Worm (Caenorhabditis elegans) whole organism, early embryonic: ENCODE measurements around the gene gcy-33.

Source experiments
- B0310.2 ChIP-seq: sonication (generic microtip); optimal IDR thresholded peaks from 2 replicates; lab custom pipeline; 2016; ENCODE audit warnings: mild to moderate bottlenecking, missing genetic modification characterization, missing compliant biosample characterization
- F13C5.2 ChIP-seq: sonication (generic microtip); optimal IDR thresholded peaks from 2 replicates; lab custom pipeline; 2017; ENCODE audit warnings: mild to moderate bottlenecking, missing genetic modification characterization, inconsistent platforms, missing compliant biosample characterization
- aly-1 ChIP-seq: sonication (generic microtip); optimal IDR thresholded peaks from 2 replicates; lab custom pipeline; 2016; ENCODE audit warnings: missing genetic modification characterization, missing compliant biosample characterization
- ama-1 ChIP-seq: fragments of 150-350 bp; optimal IDR thresholded peaks from 2 replicates; lab custom pipeline; 2014
- ets-7 ChIP-seq: sonication (generic microtip); optimal IDR thresholded peaks from 2 replicates; lab custom pipeline; 2016; ENCODE audit warnings: missing genotype, missing genetic modification characterization, missing compliant biosample characterization
- flt-1 ChIP-seq: fragments of 200-800 bp; sonication (Bioruptor generic); IDR thresholded peaks from 2 replicates; pipeline ENCODE4 v1.3.6; 2022; ENCODE audit warnings: missing genetic modification characterization, missing compliant biosample characterization
- hmbx-1 ChIP-seq: sonication (generic microtip); optimal IDR thresholded peaks from 2 replicates; lab custom pipeline; 2016; ENCODE audit warnings: mild to moderate bottlenecking, missing genetic modification characterization, missing compliant biosample characterization
- hnd-1 ChIP-seq: sonication (generic microtip); optimal IDR thresholded peaks from 2 replicates; lab custom pipeline; 2016; ENCODE audit warnings: missing genetic modification characterization, missing compliant biosample characterization
- pes-1 ChIP-seq: fragments of 200-800 bp; sonication (Bioruptor generic); IDR thresholded peaks from 2 replicates; pipeline ENCODE4 v1.3.6; 2022; ENCODE audit warnings: missing genetic modification reagents, missing genetic modification characterization, missing compliant biosample characterization
- scrt-1 ChIP-seq: fragments of 200-800 bp; sonication (Bioruptor generic); IDR thresholded peaks from 2 replicates; pipeline ENCODE4 v1.3.6; 2022; ENCODE audit warnings: missing genetic modification characterization, missing compliant biosample characterization
- sea-1 ChIP-seq: fragments of 200-800 bp; sonication (Bioruptor generic); conservative IDR thresholded peaks from 2 replicates; pipeline ENCODE4 v1.3.6; 2022; ENCODE audit warnings: missing genetic modification characterization, missing compliant biosample characterization
- tbx-11 ChIP-seq: fragments of 200-800 bp; sonication (Bioruptor generic); IDR thresholded peaks from 2 replicates; pipeline ENCODE4 v1.3.6; 2022; ENCODE audit warnings: missing genetic modification characterization, missing compliant biosample characterization
- tbx-37 ChIP-seq: fragments of 200-800 bp; sonication (Bioruptor generic); conservative IDR thresholded peaks from 2 replicates; pipeline ENCODE4 v1.3.6; 2022; ENCODE audit warnings: missing genetic modification reagents, missing genetic modification characterization, missing compliant biosample characterization

DNA sequence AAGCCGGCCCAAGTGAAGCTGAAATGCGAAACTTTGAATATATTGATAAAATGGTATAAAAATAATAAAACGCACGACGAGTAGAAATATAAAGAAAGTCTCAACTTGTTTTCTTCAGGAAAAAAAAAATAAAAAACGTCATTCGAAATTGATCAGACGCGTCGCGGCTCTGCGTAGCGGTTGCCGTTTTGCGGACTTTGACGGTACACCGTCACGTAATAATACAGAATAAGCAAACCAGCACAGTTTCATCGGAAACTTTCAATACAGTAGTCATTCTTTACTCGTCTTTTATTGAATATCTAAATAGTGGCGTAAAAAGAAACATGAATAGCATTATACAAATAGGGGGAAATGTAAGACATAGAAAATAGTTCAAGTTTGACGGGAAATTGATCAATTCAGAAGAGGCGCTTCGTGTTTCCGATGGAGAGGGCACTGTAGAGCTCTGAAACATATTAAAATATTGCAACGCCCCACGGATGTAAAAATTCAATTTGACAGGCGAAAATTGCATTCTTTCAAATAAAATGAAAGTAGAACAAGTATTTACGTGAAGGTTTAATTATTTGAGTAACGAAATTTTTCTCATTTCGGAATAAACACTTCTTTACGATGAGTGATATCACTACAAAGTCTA, 7.8 kb downstream of the gcy-33 start, which contains the start of the genes cyl-1 and C52E4.7:
- TF ChIP-seq ama-1 (no peak), pes-1 (GFP tag; lab: Robert Waterston, UW) (no peak), ets-7 (tag; lab: Kevin White, UChicago) (no peak), sea-1 (no peak), scrt-1 (GFP tag; lab: Robert Waterston, UW) (no peak), flt-1 (no peak), hmbx-1 (tag; lab: Kevin White, UChicago) (no peak), tbx-37 (GFP tag; lab: Robert Waterston, UW) (no peak), B0310.2 (no peak), tbx-11 (GFP tag; lab: Robert Waterston, UW) (no peak), aly-1 (tag; lab: Kevin White, UChicago) (no peak), hnd-1 (no peak), F13C5.2 (tag; lab: Kevin White, UChicago) (no peak)
